Worm (Caenorhabditis elegans): Measurements from ENCODE around the gene Y46H3A.4.

Gene Y46H3A.4

ce11 chrV:1821287-1821686 lies 10.4 kb upstream of the Y46H3A.4 start, which contains the start of the genes gly-7 and mrpl-39 (continued):
- no peak for TF ChIP-seq pha-4 (GFP tag; IDR thresholded peaks at IDR 0.05)
- TF ChIP-seq pha-4 (tag; optimal IDR thresholded peaks at IDR 0.05): no peak
- no peak for TF ChIP-seq attf-4 (tag; optimal IDR thresholded peaks at IDR 0.05)
- TF ChIP-seq lin-38 (GFP tag; IDR thresholded peaks at IDR 0.05): peak; percentile 38; the same call in 1 of the 2 replicates
- TF ChIP-seq madf-5 (GFP tag; IDR thresholded peaks at IDR 0.05): no peak
- no peak for TF ChIP-seq egl-43 (GFP tag; IDR thresholded peaks at IDR 0.05)
- no peak for TF ChIP-seq zip-2 (tag; optimal IDR thresholded peaks at IDR 0.05)
- no peak for TF ChIP-seq daf-16 (GFP tag; optimal IDR thresholded peaks at IDR 0.05)
- peak; percentile 26 for TF ChIP-seq daf-16 (tag; optimal IDR thresholded peaks at IDR 0.05)
- no peak for TF ChIP-seq ceh-28 (tag; optimal IDR thresholded peaks at IDR 0.05)
- TF ChIP-seq F10B5.3 (tag; optimal IDR thresholded peaks at IDR 0.05): no peak
- no peak for TF ChIP-seq mdl-1 (tag; optimal IDR thresholded peaks at IDR 0.05)
- no peak for TF ChIP-seq T26A8.4 (GFP tag; IDR thresholded peaks at IDR 0.05)
- no peak for TF ChIP-seq tra-1 (GFP tag; IDR thresholded peaks at IDR 0.05)
- TF ChIP-seq aly-2 (tag; optimal IDR thresholded peaks at IDR 0.05): no peak
- TF ChIP-seq mxl-2 (GFP tag; conservative IDR thresholded peaks at IDR 0.05): no peak
- TF ChIP-seq Y75B8A.6 (GFP tag; IDR thresholded peaks at IDR 0.05): no peak
- TF ChIP-seq set-16 (GFP tag; IDR thresholded peaks at IDR 0.05): no peak
- no peak for TF ChIP-seq dmd-6 (GFP tag; IDR thresholded peaks at IDR 0.05)
- no peak for TF ChIP-seq D1046.2 (GFP tag; IDR thresholded peaks at IDR 0.05)
- no peak for TF ChIP-seq php-3 (GFP tag; IDR thresholded peaks at IDR 0.05)
- TF ChIP-seq pqm-1 (tag; optimal IDR thresholded peaks at IDR 0.05): no peak
- no peak for TF ChIP-seq spr-1 (tag; optimal IDR thresholded peaks at IDR 0.05)
- no peak for TF ChIP-seq jun-1 (tag; optimal IDR thresholded peaks at IDR 0.05)
- TF ChIP-seq mep-1 (tag; optimal IDR thresholded peaks at IDR 0.05): peak; percentile 11
- no peak for TF ChIP-seq lin-39 (tag; optimal IDR thresholded peaks at IDR 0.05)
- no peak for TF ChIP-seq madf-9 (GFP tag; conservative IDR thresholded peaks at IDR 0.05)
- TF ChIP-seq hif-1 (tag; optimal IDR thresholded peaks at IDR 0.05): peak in 1 of 2 experiments; percentile 9
- no peak for TF ChIP-seq daf-19 (GFP tag; conservative IDR thresholded peaks at IDR 0.05)
- peak; percentile 45 for TF ChIP-seq dpl-1 (GFP tag; optimal IDR thresholded peaks at IDR 0.05)
- TF ChIP-seq gei-8 (GFP tag; optimal IDR thresholded peaks at IDR 0.05): no peak
- no peak for TF ChIP-seq dmd-9 (GFP tag; IDR thresholded peaks at IDR 0.05)

ce11 chrV:1820749-1821148 lies 9.8 kb upstream of the Y46H3A.4 start:
- no peak for TF ChIP-seq nhr-28 (tag; optimal IDR thresholded peaks at IDR 0.05)
- TF ChIP-seq lin-38 (GFP tag; IDR thresholded peaks at IDR 0.05): peak; percentile 49; the same call in 1 of the 2 replicates

ce11 chrV:1820016-1820415 lies 9.1 kb upstream of the Y46H3A.4 start:
- TF ChIP-seq Y48G9A.11 (GFP tag; IDR thresholded peaks at IDR 0.05) (no peak), lin-15B (tag; optimal IDR thresholded peaks at IDR 0.05) (no peak), lir-3 (tag; optimal IDR thresholded peaks at IDR 0.05) (no peak), fkh-10 (GFP tag; optimal IDR thresholded peaks at IDR 0.05) (no peak), ceh-82 (tag; optimal IDR thresholded peaks at IDR 0.05) (no peak), egl-43 (GFP tag; IDR thresholded peaks at IDR 0.05) (no peak), snpc-4 (tag; optimal IDR thresholded peaks at IDR 0.05) (no peak), set-16 (GFP tag; IDR thresholded peaks at IDR 0.05) (0 out of 2 replicates have a peak, but pooled peaks have one; percentile 13), nhr-10 (tag; optimal IDR thresholded peaks at IDR 0.05) (no peak), T26A8.4 (GFP tag; IDR thresholded peaks at IDR 0.05) (no peak), lin-39 (tag; optimal IDR thresholded peaks at IDR 0.05) (no peak), unc-62 (GFP tag; optimal IDR thresholded peaks at IDR 0.05 in 1 of 2) (peak in 1 of 2 experiments; percentile 71), unc-62 (tag; optimal IDR thresholded peaks at IDR 0.05) (no peak), zip-11 (GFP tag; IDR thresholded peaks at IDR 0.05) (no peak), ceh-44 (GFP tag; IDR thresholded peaks at IDR 0.05) (no peak), ztf-7 (tag; optimal IDR thresholded peaks at IDR 0.05) (no peak), Y5F2A.4 (GFP tag; optimal IDR thresholded peaks at IDR 0.05) (no peak), aha-1 (tag) (no peak)
